Worm (Caenorhabditis elegans) whole organism, late embryonic: Measurements from ENCODE around the gene ccch-1.

Source experiments
- C08G9.2 ChIP-seq: sonication (generic microtip); optimal IDR thresholded peaks from 2 replicates; lab custom pipeline; 2016; ENCODE audit warnings: mild to moderate bottlenecking, missing genetic modification characterization, moderate library complexity, missing compliant biosample characterization
- K02D7.2 ChIP-seq: sonication (generic microtip); optimal IDR thresholded peaks from 2 replicates; lab custom pipeline; 2017; ENCODE audit warnings: mild to moderate bottlenecking, missing genetic modification characterization, missing compliant biosample characterization
- K09A11.1 ChIP-seq: sonication (generic microtip); optimal IDR thresholded peaks from 2 replicates; lab custom pipeline; 2017; ENCODE audit warnings: antibody characterized with exemption, mild to moderate bottlenecking, missing genetic modification characterization, missing compliant biosample characterization; ENCODE audit not compliant: insufficient read depth
- T23F11.4 ChIP-seq: fragments of 200-800 bp; sonication (Bioruptor generic); optimal IDR thresholded peaks from 2 replicates; lab custom pipeline; 2018; ENCODE audit warnings: mild to moderate bottlenecking, missing genetic modification characterization, missing compliant biosample characterization
- ahr-1 ChIP-seq: sonication (generic microtip); optimal IDR thresholded peaks from 2 replicates; lab custom pipeline; 2016; ENCODE audit warnings: missing genetic modification characterization, missing compliant biosample characterization
- ceh-14 ChIP-seq: sonication (generic microtip); optimal IDR thresholded peaks from 2 replicates; lab custom pipeline; 2016; ENCODE audit warnings: missing genotype, missing genetic modification characterization, missing compliant biosample characterization
- ceh-18 ChIP-seq: sonication (generic microtip); optimal IDR thresholded peaks from 2 replicates; lab custom pipeline; 2016; ENCODE audit warnings: missing genetic modification characterization, missing compliant biosample characterization
- ceh-19 ChIP-seq: fragments of 200-800 bp; sonication (Bioruptor generic); optimal IDR thresholded peaks from 2 replicates; lab custom pipeline; 2018; ENCODE audit warnings: mild to moderate bottlenecking, missing genetic modification characterization, missing compliant biosample characterization
- ceh-22 ChIP-seq: sonication (generic microtip); optimal IDR thresholded peaks from 2 replicates; lab custom pipeline; 2017; ENCODE audit warnings: missing biosample characterization, missing genetic modification characterization
- ceh-30 ChIP-seq: fragments of 150-350 bp; optimal IDR thresholded peaks from 2 replicates; lab custom pipeline; 2014; ENCODE audit warnings: missing biosample characterization, missing genetic modification characterization
- ceh-45 ChIP-seq: fragments of 200-800 bp; sonication (Bioruptor generic); IDR thresholded peaks from 2 replicates; pipeline ENCODE4 v1.3.6; 2022; ENCODE audit warnings: missing genetic modification reagents, missing genetic modification characterization, missing compliant biosample characterization
- che-1 ChIP-seq: sonication (generic microtip); optimal IDR thresholded peaks from 2 replicates; lab custom pipeline; 2016; ENCODE audit warnings: mild to moderate bottlenecking, missing genetic modification characterization, missing compliant biosample characterization
- dmd-4 ChIP-seq: sonication (generic microtip); optimal IDR thresholded peaks from 2 replicates; lab custom pipeline; 2016; ENCODE audit warnings: borderline replicate concordance, missing genetic modification characterization, missing compliant biosample characterization
- elt-2 ChIP-seq: sonication (generic microtip); optimal IDR thresholded peaks from 2 replicates; lab custom pipeline; 2016; ENCODE audit warnings: missing genetic modification reagents, missing genetic modification characterization, missing compliant biosample characterization
- elt-4 ChIP-seq: sonication (generic microtip); optimal IDR thresholded peaks from 2 replicates; lab custom pipeline; 2016; ENCODE audit warnings: missing genetic modification characterization, missing compliant biosample characterization
- ets-4 ChIP-seq: sonication (generic microtip); optimal IDR thresholded peaks from 2 replicates; lab custom pipeline; 2016; ENCODE audit warnings: missing genetic modification characterization, missing compliant biosample characterization
- eyg-1 ChIP-seq: sonication (generic microtip); optimal IDR thresholded peaks from 2 replicates; lab custom pipeline; 2016; ENCODE audit warnings: missing genotype, missing genetic modification characterization, missing compliant biosample characterization
- fax-1 ChIP-seq: sonication (generic microtip); optimal IDR thresholded peaks from 2 replicates; lab custom pipeline; 2016; ENCODE audit warnings: missing genotype, missing genetic modification characterization, missing compliant biosample characterization
- fkh-6 ChIP-seq: sonication (generic microtip); optimal IDR thresholded peaks from 2 replicates; lab custom pipeline; 2016; ENCODE audit warnings: missing genetic modification characterization, missing compliant biosample characterization
- gmeb-2 ChIP-seq: sonication (generic microtip); optimal IDR thresholded peaks from 2 replicates; lab custom pipeline; 2016; ENCODE audit warnings: missing genetic modification characterization, inconsistent platforms, missing compliant biosample characterization
- hlh-13 ChIP-seq: fragments of 200-800 bp; sonication (Bioruptor generic); optimal IDR thresholded peaks from 2 replicates; lab custom pipeline; 2018; ENCODE audit warnings: mild to moderate bottlenecking, missing genetic modification characterization, missing compliant biosample characterization
- hlh-6 ChIP-seq: sonication (generic microtip); optimal IDR thresholded peaks from 2 replicates; lab custom pipeline; 2016; ENCODE audit warnings: missing genotype, missing genetic modification characterization, missing compliant biosample characterization
- lim-6 ChIP-seq: sonication (generic microtip); optimal IDR thresholded peaks from 2 replicates; lab custom pipeline; 2016; ENCODE audit warnings: missing genetic modification characterization, missing compliant biosample characterization
- madf-2 ChIP-seq: sonication (generic microtip); optimal IDR thresholded peaks from 2 replicates; lab custom pipeline; 2017; ENCODE audit warnings: missing genetic modification characterization, missing compliant biosample characterization
- mec-3 ChIP-seq: sonication (generic microtip); optimal IDR thresholded peaks from 2 replicates; lab custom pipeline; 2016; ENCODE audit warnings: borderline replicate concordance, missing genetic modification characterization, missing compliant biosample characterization
- nfya-1 ChIP-seq: sonication (generic microtip); optimal IDR thresholded peaks from 2 replicates; lab custom pipeline; 2017; ENCODE audit warnings: missing genetic modification characterization, mild to moderate bottlenecking, missing compliant biosample characterization, antibody characterized with exemption, moderate library complexity
- nhr-11 ChIP-seq: fragments of 150-350 bp; optimal IDR thresholded peaks from 2 replicates; lab custom pipeline; 2014; ENCODE audit warnings: missing biosample characterization, missing genetic modification characterization
- npax-4 ChIP-seq: sonication (generic microtip); optimal IDR thresholded peaks from 2 replicates; lab custom pipeline; 2016; ENCODE audit warnings: missing genetic modification characterization, missing compliant biosample characterization
- pat-9 ChIP-seq: fragments of 200-800 bp; sonication (Bioruptor generic); optimal IDR thresholded peaks from 2 replicates; lab custom pipeline; 2018; ENCODE audit warnings: mild to moderate bottlenecking, missing genetic modification characterization, moderate library complexity, missing compliant biosample characterization
- pha-4 ChIP-seq: fragments of 150-350 bp; optimal IDR thresholded peaks from 2 replicates; lab custom pipeline; 2018; ENCODE audit warnings: missing biosample characterization, missing genetic modification reagents, missing genetic modification characterization
- pqm-1 ChIP-seq: sonication (generic microtip); optimal IDR thresholded peaks from 2 replicates; lab custom pipeline; 2016; ENCODE audit warnings: missing genetic modification characterization, missing compliant biosample characterization
- ref-2 ChIP-seq: sonication (generic microtip); optimal IDR thresholded peaks from 2 replicates; lab custom pipeline; 2016; ENCODE audit warnings: missing genetic modification characterization, missing compliant biosample characterization
- rnt-1 ChIP-seq: sonication (generic microtip); optimal IDR thresholded peaks from 2 replicates; lab custom pipeline; 2016; ENCODE audit warnings: missing genetic modification characterization, missing compliant biosample characterization
- sox-2 ChIP-seq: fragments of 200-800 bp; sonication (Bioruptor generic); IDR thresholded peaks from 2 replicates; pipeline ENCODE4 v1.3.6; 2022; ENCODE audit warnings: missing genetic modification reagents, missing genetic modification characterization, missing compliant biosample characterization
- tbx-7 ChIP-seq: sonication (generic microtip); optimal IDR thresholded peaks from 2 replicates; lab custom pipeline; 2016; ENCODE audit warnings: missing genotype, missing genetic modification characterization, missing compliant biosample characterization
- ttx-3 ChIP-seq: sonication (generic microtip); optimal IDR thresholded peaks from 2 replicates; lab custom pipeline; 2016; ENCODE audit warnings: missing genetic modification reagents, missing genetic modification characterization, missing compliant biosample characterization
- unc-55 ChIP-seq: sonication (generic microtip); optimal IDR thresholded peaks from 2 replicates; lab custom pipeline; 2017; ENCODE audit warnings: missing biosample characterization, missing genetic modification reagents, missing genetic modification characterization
- ztf-16 ChIP-seq: sonication (generic microtip); optimal IDR thresholded peaks from 2 replicates; lab custom pipeline; 2017; ENCODE audit warnings: missing genetic modification characterization, missing compliant biosample characterization

The ccch-1 gene

ce11 chrV:11531831-11532534 is 4.4 kb downstream of the ccch-1 start (continued):
- no peak for TF ChIP-seq ttx-3
- TF ChIP-seq nhr-11 (tag; lab: Kevin White, UChicago): no peak
- TF ChIP-seq ref-2 (tag; lab: Kevin White, UChicago): no peak
- no peak for TF ChIP-seq sox-2 (GFP tag; lab: Robert Waterston, UW)
- no peak for TF ChIP-seq elt-2 (tag; lab: Kevin White, UChicago)
- TF ChIP-seq dmd-4 (tag; lab: Kevin White, UChicago): no peak
- peak; percentile 30 for TF ChIP-seq ztf-16 (tag; lab: Kevin White, UChicago)
- TF ChIP-seq ceh-14 (tag; lab: Kevin White, UChicago): no peak
- no peak for TF ChIP-seq pha-4 (tag; lab: Kevin White, UChicago)
- TF ChIP-seq T23F11.4 (GFP tag; lab: Kevin White, UChicago): peak; percentile 18
- TF ChIP-seq ets-4: peak; percentile 33
- no peak for TF ChIP-seq ceh-45 (GFP tag; lab: Robert Waterston, UW)
- TF ChIP-seq C08G9.2: peak; percentile 22
- no peak for TF ChIP-seq fax-1 (tag; lab: Kevin White, UChicago)
- no peak for TF ChIP-seq ceh-30 (tag; lab: Kevin White, UChicago)
- TF ChIP-seq lim-6 (tag; lab: Kevin White, UChicago): no peak
- no peak for TF ChIP-seq npax-4 (tag; lab: Kevin White, UChicago)
- TF ChIP-seq, all 69 proteins: peak for 14

ce11 chrV:11532535-11532853 is 4.9 kb downstream of the ccch-1 start:
- TF ChIP-seq ref-2 (tag; lab: Kevin White, UChicago) (no peak), madf-2 (tag; lab: Kevin White, UChicago) (no peak), tbx-7 (tag; lab: Kevin White, UChicago) (no peak)

- TF ChIP-seq ceh-30 (tag; lab: Kevin White, UChicago): no peak
- no peak for TF ChIP-seq ceh-14 (tag; lab: Kevin White, UChicago)
- no peak for TF ChIP-seq K09A11.1
- TF ChIP-seq mec-3 (tag; lab: Kevin White, UChicago): no peak
Observed at ce11 chrV:11532964-11533363, 5.3 kb downstream of the ccch-1 start.

- no peak for TF ChIP-seq hlh-6 (tag; lab: Kevin White, UChicago)
Observed at ce11 chrV:11533365-11533949, 5.8 kb downstream of the ccch-1 start.

ce11 chrV:11534495-11535189 is 7.0 kb downstream of the ccch-1 start:
- TF ChIP-seq ahr-1 (tag; lab: Kevin White, UChicago) (no peak), elt-2 (tag; lab: Kevin White, UChicago) (peak; percentile 67)

ce11 chrV:11535504-11536062 is 8.0 kb downstream of the ccch-1 start:
- no peak for TF ChIP-seq pat-9 (tag; lab: Kevin White, UChicago)
- TF ChIP-seq gmeb-2: no peak
- TF ChIP-seq unc-55 (GFP tag; lab: Kevin White, UChicago): no peak
- no peak for TF ChIP-seq elt-4 (tag; lab: Kevin White, UChicago)
- TF ChIP-seq K02D7.2 (tag; lab: Kevin White, UChicago): no peak
- no peak for TF ChIP-seq sox-2 (GFP tag; lab: Robert Waterston, UW)
- TF ChIP-seq nfya-1 (tag; lab: Kevin White, UChicago): peak; percentile 3
- no peak for TF ChIP-seq ztf-16 (tag; lab: Kevin White, UChicago)
- no peak for TF ChIP-seq fkh-6
- TF ChIP-seq mec-3 (tag; lab: Kevin White, UChicago): no peak
- no peak for TF ChIP-seq fax-1 (tag; lab: Kevin White, UChicago)
- TF ChIP-seq che-1 (tag; lab: Kevin White, UChicago): no peak
- no peak for TF ChIP-seq ahr-1 (tag; lab: Kevin White, UChicago)
- no peak for TF ChIP-seq ceh-14 (tag; lab: Kevin White, UChicago)
- no peak for TF ChIP-seq pqm-1 (tag; lab: Kevin White, UChicago)
- TF ChIP-seq ceh-45 (GFP tag; lab: Robert Waterston, UW): no peak
- TF ChIP-seq rnt-1 (tag; lab: Kevin White, UChicago): peak; percentile 33
- no peak for TF ChIP-seq ceh-22
- TF ChIP-seq ttx-3: no peak
- TF ChIP-seq T23F11.4 (GFP tag; lab: Kevin White, UChicago): no peak
- no peak for TF ChIP-seq eyg-1 (tag; lab: Kevin White, UChicago)
- TF ChIP-seq ceh-19: no peak
- TF ChIP-seq hlh-13 (GFP tag; lab: Kevin White, UChicago): no peak
- peak; percentile 25 for TF ChIP-seq ceh-18 (tag; lab: Kevin White, UChicago)
